Worm (Caenorhabditis elegans) whole organism, L2 larva: Measurements from ENCODE around the gene ugt-55.

Experiments
- elt-3 ChIP-seq: sonication (generic microtip); optimal IDR thresholded peaks from 2 replicates; lab custom pipeline; 2017; ENCODE audit warnings: missing biosample characterization, missing genetic modification characterization
- lin-39 ChIP-seq: fragments of 150-350 bp; optimal IDR thresholded peaks from 2 replicates; lab custom pipeline; 2014; ENCODE audit warnings: missing biosample characterization, missing genetic modification reagents, missing genetic modification characterization
- nhr-10 ChIP-seq: sonication (generic microtip); optimal IDR thresholded peaks from 2 replicates; lab custom pipeline; 2017; ENCODE audit warnings: missing biosample characterization, missing genetic modification characterization
- nhr-129 ChIP-seq: fragments of 150-350 bp; optimal IDR thresholded peaks from 2 replicates; lab custom pipeline; 2014; ENCODE audit warnings: missing biosample characterization, missing genetic modification characterization
- snpc-4 ChIP-seq: fragments of 150-350 bp; optimal IDR thresholded peaks from 2 replicates; lab custom pipeline; 2014; ENCODE audit warnings: missing biosample characterization, missing genetic modification characterization

ce11 chrV:12275714-12276113, 19.2 kb downstream of the ugt-55 start:
- no peak for TF ChIP-seq nhr-129 (tag; lab: Kevin White, UChicago)
- no peak for TF ChIP-seq lin-39 (tag; lab: Kevin White, UChicago)
- TF ChIP-seq elt-3 (tag; lab: Kevin White, UChicago) = no peak
- no peak for TF ChIP-seq nhr-10
- no peak for TF ChIP-seq snpc-4 (tag; lab: Kevin White, UChicago)
